Fruit fly (Drosophila melanogaster) whole organism, pupa: ENCODE data around the gene CG3156.

Experiments
- CG8301 ChIP-seq: fragments of 200-800 bp; sonication (Bioruptor generic); optimal IDR thresholded peaks from 2 replicates; lab custom pipeline; 2018; ENCODE audit warnings: missing biosample characterization, mild to moderate bottlenecking, missing genetic modification characterization
- EcR ChIP-seq: fragments of 200-800 bp; sonication (Bioruptor generic); optimal IDR thresholded peaks from 3 replicates; lab custom pipeline; 2019; ENCODE audit warnings: missing biosample characterization, missing genetic modification characterization, mild to moderate bottlenecking, moderate library complexity, missing genetic modification reagents
- gl ChIP-seq: fragments of 200-800 bp; sonication (Bioruptor generic); optimal IDR thresholded peaks from 2 replicates; lab custom pipeline; 2018; ENCODE audit warnings: missing biosample characterization, mild to moderate bottlenecking, missing genetic modification characterization
- rn ChIP-seq: fragments of 200-800 bp; sonication (Bioruptor generic); IDR thresholded peaks from 2 replicates; pipeline ENCODE4 v1.3.6; 2022; ENCODE audit warnings: missing biosample characterization, missing genetic modification characterization

DNA sequence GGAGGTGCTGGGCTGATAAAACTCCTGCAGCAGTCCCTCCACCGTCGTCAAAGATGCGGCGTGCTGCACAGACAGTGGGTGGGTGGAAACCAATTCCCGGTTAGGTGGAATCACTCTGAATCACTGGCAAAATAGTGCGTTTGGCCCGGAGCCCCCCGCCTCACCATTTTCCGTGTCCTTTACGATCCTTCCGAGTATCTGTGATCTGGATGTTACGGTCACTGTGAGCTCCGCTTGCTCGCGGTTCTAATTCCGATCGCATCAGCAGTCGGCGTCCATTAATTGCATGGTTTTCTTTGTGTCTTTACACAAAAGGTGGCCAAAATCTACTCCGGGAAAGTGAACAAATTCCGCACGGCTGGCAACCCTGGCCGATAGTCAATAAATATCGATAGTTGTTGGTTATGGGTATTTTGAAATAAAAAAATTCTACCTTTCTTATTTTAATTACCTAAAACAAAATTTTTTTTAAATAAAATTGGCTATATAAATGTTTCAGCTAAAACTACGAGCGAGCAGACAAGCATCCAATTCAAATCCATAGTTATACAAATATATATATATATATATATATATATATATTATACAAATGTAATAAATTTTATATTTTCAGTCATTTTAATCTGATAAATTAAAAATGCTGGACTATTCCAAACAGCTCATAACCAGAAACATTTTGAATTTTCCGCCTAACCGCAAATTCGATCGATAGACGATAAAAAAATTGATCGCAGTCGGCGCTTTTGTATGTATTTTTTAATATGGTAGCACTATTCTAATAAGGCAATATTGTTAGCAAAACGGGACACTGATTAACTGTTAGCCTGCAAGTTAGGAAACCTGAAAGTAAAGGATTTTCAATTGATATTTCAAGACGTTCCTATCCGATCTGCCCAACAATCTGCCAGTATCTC is 11.2 kb upstream of the CG3156 start, which contains the start of the genes ebo and CG13373:
- TF ChIP-seq gl (tag; lab: Kevin White, UChicago): no peak
- TF ChIP-seq EcR (GFP tag; lab: Kevin White, UChicago): no peak
- TF ChIP-seq CG8301 (tag; lab: Kevin White, UChicago): no peak
- TF ChIP-seq rn (GFP tag; lab: Robert Waterston, UW): no peak
